Fruit fly (Drosophila melanogaster) whole organism, pupa: ENCODE results near the gene Sfxn2.
A peak's percentile ranks its signal among the peaks of the same experiment; 100 is the strongest.

Experiments
- CG10348 ChIP-seq: fragments of 200-800 bp; sonication (Bioruptor generic); IDR thresholded peaks from 2 replicates; pipeline ENCODE4 v1.3.6; 2022; ENCODE audit warnings: missing biosample characterization, missing genetic modification characterization
- CG12605 ChIP-seq: fragments of 200-800 bp; sonication (Bioruptor generic); IDR thresholded peaks from 2 replicates; pipeline ENCODE4 v1.3.6; 2022; ENCODE audit warnings: missing biosample characterization, missing genetic modification characterization
- CG13204 ChIP-seq: fragments of 200-800 bp; sonication (Bioruptor generic); optimal IDR thresholded peaks from 2 replicates; lab custom pipeline; 2018; ENCODE audit warnings: missing biosample characterization, mild to moderate bottlenecking, missing genetic modification characterization, moderate library complexity
- CG14655 ChIP-seq: fragments of 200-800 bp; sonication (Bioruptor generic); optimal IDR thresholded peaks from 3 replicates; lab custom pipeline; 2017; ENCODE audit warnings: mild to moderate bottlenecking, missing biosample characterization, missing genetic modification reagents, missing genetic modification characterization
- CG15710 ChIP-seq: fragments of 200-800 bp; sonication (Bioruptor generic); optimal IDR thresholded peaks from 2 replicates; lab custom pipeline; 2018; ENCODE audit warnings: missing biosample characterization, mild to moderate bottlenecking, missing genetic modification characterization, moderate library complexity
- CG17806 ChIP-seq: fragments of 200-800 bp; sonication (Bioruptor generic); optimal IDR thresholded peaks from 2 replicates; lab custom pipeline; 2018; ENCODE audit warnings: missing biosample characterization, mild to moderate bottlenecking, missing genetic modification characterization, moderate library complexity
- CG32121 ChIP-seq: fragments of 200-800 bp; sonication (Bioruptor generic); IDR thresholded peaks from 2 replicates; pipeline ENCODE4 v1.3.6; 2022; ENCODE audit warnings: missing biosample characterization, missing genetic modification characterization
- CG34367 ChIP-seq: fragments of 200-800 bp; sonication (Bioruptor generic); optimal IDR thresholded peaks from 2 replicates; lab custom pipeline; 2018; ENCODE audit warnings: missing biosample characterization, mild to moderate bottlenecking, missing genetic modification characterization
- CG4496 ChIP-seq: fragments of 200-800 bp; sonication (Bioruptor generic); IDR thresholded peaks from 3 replicates; pipeline ENCODE4 v1.3.6; 2022; ENCODE audit warnings: missing biosample characterization, missing genetic modification characterization
- CG8159 ChIP-seq: fragments of 200-800 bp; sonication (Bioruptor generic); optimal IDR thresholded peaks from 3 replicates; lab custom pipeline; 2018; ENCODE audit warnings: missing biosample characterization, mild to moderate bottlenecking, missing genetic modification characterization, moderate library complexity
- CG8301 ChIP-seq: fragments of 200-800 bp; sonication (Bioruptor generic); optimal IDR thresholded peaks from 2 replicates; lab custom pipeline; 2018; ENCODE audit warnings: missing biosample characterization, mild to moderate bottlenecking, missing genetic modification characterization
- CG9948 ChIP-seq: fragments of 200-800 bp; sonication (Bioruptor generic); optimal IDR thresholded peaks from 2 replicates; lab custom pipeline; 2018; ENCODE audit warnings: missing biosample characterization, mild to moderate bottlenecking, missing genetic modification characterization, moderate library complexity
- D1 ChIP-seq: fragments of 200-800 bp; sonication (Bioruptor generic); optimal IDR thresholded peaks from 2 replicates; lab custom pipeline; 2018; ENCODE audit warnings: missing biosample characterization, mild to moderate bottlenecking, missing genetic modification characterization, moderate library complexity
- EcR ChIP-seq: fragments of 200-800 bp; sonication (Bioruptor generic); optimal IDR thresholded peaks from 3 replicates; lab custom pipeline; 2019; ENCODE audit warnings: missing biosample characterization, missing genetic modification characterization, mild to moderate bottlenecking, moderate library complexity, missing genetic modification reagents
- Ets98B ChIP-seq: fragments of 200-800 bp; sonication (Bioruptor generic); IDR thresholded peaks from 2 replicates; pipeline ENCODE4 v1.3.6; 2022; ENCODE audit warnings: missing biosample characterization, missing genetic modification characterization
- Pif1A ChIP-seq: fragments of 200-800 bp; sonication (Bioruptor generic); optimal IDR thresholded peaks from 3 replicates; lab custom pipeline; 2016; ENCODE audit warnings: missing biosample characterization, missing genetic modification characterization
- Pif1B ChIP-seq: fragments of 200-800 bp; sonication (Bioruptor generic); optimal IDR thresholded peaks from 3 replicates; lab custom pipeline; 2016; ENCODE audit warnings: missing biosample characterization, missing genetic modification characterization
- Snoo ChIP-seq: fragments of 200-800 bp; sonication (Bioruptor generic); optimal IDR thresholded peaks from 3 replicates; lab custom pipeline; 2017; ENCODE audit warnings: missing biosample characterization, mild to moderate bottlenecking, missing genetic modification characterization, inconsistent platforms
- fd96Ca ChIP-seq: fragments of 200-800 bp; sonication (Bioruptor generic); IDR thresholded peaks from 3 replicates; pipeline ENCODE4 v1.3.6; 2022; ENCODE audit warnings: missing biosample characterization, missing genetic modification characterization
- gl ChIP-seq: fragments of 200-800 bp; sonication (Bioruptor generic); optimal IDR thresholded peaks from 2 replicates; lab custom pipeline; 2018; ENCODE audit warnings: missing biosample characterization, mild to moderate bottlenecking, missing genetic modification characterization
- rn ChIP-seq: fragments of 200-800 bp; sonication (Bioruptor generic); IDR thresholded peaks from 2 replicates; pipeline ENCODE4 v1.3.6; 2022; ENCODE audit warnings: missing biosample characterization, missing genetic modification characterization

Gene Sfxn2

DNA sequence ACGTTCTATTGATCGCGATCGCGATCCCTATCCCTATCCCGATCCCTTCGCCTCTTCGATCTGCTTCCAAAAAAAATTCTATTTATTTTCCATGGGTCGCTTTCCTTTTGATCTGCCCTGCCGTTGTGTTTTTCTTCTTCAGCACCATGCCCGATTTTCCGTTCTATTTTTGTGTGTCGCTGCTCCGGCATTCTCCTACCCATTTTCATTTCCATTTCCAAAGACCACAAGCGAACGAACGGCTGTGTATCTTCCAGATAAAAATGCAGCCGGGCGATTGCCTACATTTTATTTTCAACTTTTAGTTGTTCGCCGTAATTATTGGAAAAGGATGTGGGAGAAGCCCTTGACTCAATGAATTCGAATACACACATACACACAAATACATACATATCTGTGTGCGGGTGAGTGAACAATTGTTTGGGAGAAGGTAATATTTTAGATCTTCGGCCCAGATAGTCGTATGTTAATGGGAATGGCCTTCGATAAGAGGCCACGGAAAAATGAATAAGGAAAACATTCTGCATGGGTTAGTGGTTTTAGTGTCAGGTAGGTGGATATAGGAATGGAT lies 19.4 kb upstream of the Sfxn2 start:
- TF ChIP-seq gl (no peak), CG17806 (tag; lab: Kevin White, UChicago) (no peak), Snoo (tag; lab: Kevin White, UChicago) (no peak), CG4496 (GFP tag; lab: Robert Waterston, UW) (no peak), fd96Ca (GFP tag; lab: Robert Waterston, UW) (no peak), CG15710 (no peak), CG13204 (GFP tag; lab: Kevin White, UChicago) (no peak), CG8159 (tag; lab: Kevin White, UChicago) (no peak), Pif1A (GFP tag; lab: Kevin White, UChicago) (no peak), Ets98B (GFP tag; lab: Robert Waterston, UW) (no peak), rn (GFP tag; lab: Robert Waterston, UW) (no peak)

DNA sequence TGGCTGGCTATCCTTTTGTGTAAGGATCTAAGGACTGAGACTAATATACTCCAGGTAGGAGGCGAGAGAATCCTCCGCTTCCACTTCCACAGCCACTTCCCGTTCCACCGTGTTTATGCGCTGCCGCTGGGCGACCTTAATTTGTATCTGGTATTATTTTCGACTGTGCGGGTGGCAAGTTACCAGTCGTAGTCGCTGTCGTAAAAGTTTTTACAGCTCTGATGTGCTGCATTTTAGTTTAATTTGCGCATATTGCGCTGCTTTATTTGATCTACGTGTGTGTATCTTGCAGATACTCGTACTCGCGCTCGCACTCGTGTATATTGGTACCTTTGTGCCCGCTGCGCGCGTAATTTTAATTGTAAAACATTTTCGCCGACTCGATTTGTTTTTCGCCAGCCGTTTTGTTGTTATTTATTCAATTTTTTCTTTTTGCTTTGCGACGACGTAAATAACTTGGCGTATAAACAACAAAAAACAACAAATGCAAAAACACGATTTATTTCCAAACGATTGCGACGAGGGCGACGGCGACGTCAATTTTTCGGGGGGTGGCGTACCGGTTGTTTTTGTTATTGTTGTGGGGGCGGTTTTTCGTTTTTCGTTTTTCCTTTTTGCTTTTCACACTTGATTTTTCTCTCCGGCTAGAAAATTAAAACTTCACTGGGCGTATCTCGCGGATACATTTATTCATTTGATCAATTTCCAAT lies 18.2 kb upstream of the Sfxn2 start:
- TF ChIP-seq CG4496 (GFP tag; lab: Robert Waterston, UW) (peak; percentile 35; the same call in 1 of the 3 replicates), D1 (tag; lab: Kevin White, UChicago) (no peak)

dm6 chr3L:19045299-19046025 lies 17.5 kb upstream of the Sfxn2 start, which contains the start of gene nkd:
Gene nkd (minus strand): TSS chr3L:19045449.
- peak; percentile 76 for TF ChIP-seq CG8301 (tag; lab: Kevin White, UChicago)
- peak; percentile 87 for TF ChIP-seq CG4496 (GFP tag; lab: Robert Waterston, UW)
- peak; percentile 85 for TF ChIP-seq CG12605 (GFP tag; lab: Robert Waterston, UW)
- peak; percentile 88 for TF ChIP-seq CG17806 (tag; lab: Kevin White, UChicago)
- TF ChIP-seq CG32121 (GFP tag; lab: Robert Waterston, UW) = peak; percentile 91
- TF ChIP-seq gl = peak; percentile 17
- TF ChIP-seq D1 (tag; lab: Kevin White, UChicago) = peak; percentile 92
- peak; percentile 85 for TF ChIP-seq CG8159 (tag; lab: Kevin White, UChicago)
- peak; percentile 29 for TF ChIP-seq CG13204 (GFP tag; lab: Kevin White, UChicago)
- no peak for TF ChIP-seq CG10348 (GFP tag; lab: Robert Waterston, UW)
- TF ChIP-seq Snoo (tag; lab: Kevin White, UChicago) = peak; percentile 82
- peak; percentile 49 for TF ChIP-seq EcR (GFP tag; lab: Kevin White, UChicago)
- 0 out of 2 replicates have a peak, but pooled peaks have one; percentile 20 for TF ChIP-seq rn (GFP tag; lab: Robert Waterston, UW)
- TF ChIP-seq CG14655 = peak; percentile 76
- peak; percentile 85 for TF ChIP-seq CG15710
- peak; percentile 91 for TF ChIP-seq Ets98B (GFP tag; lab: Robert Waterston, UW)
- peak; percentile 68 for TF ChIP-seq Pif1A (GFP tag; lab: Kevin White, UChicago)
- peak; percentile 79 for TF ChIP-seq CG9948
- peak; percentile 71 for TF ChIP-seq Pif1B (GFP tag; lab: Kevin White, UChicago)
- TF ChIP-seq CG34367 (tag; lab: Kevin White, UChicago) = peak; percentile 78
- TF ChIP-seq fd96Ca (GFP tag; lab: Robert Waterston, UW) = no peak; the same call in 2 of the 3 replicates

DNA sequence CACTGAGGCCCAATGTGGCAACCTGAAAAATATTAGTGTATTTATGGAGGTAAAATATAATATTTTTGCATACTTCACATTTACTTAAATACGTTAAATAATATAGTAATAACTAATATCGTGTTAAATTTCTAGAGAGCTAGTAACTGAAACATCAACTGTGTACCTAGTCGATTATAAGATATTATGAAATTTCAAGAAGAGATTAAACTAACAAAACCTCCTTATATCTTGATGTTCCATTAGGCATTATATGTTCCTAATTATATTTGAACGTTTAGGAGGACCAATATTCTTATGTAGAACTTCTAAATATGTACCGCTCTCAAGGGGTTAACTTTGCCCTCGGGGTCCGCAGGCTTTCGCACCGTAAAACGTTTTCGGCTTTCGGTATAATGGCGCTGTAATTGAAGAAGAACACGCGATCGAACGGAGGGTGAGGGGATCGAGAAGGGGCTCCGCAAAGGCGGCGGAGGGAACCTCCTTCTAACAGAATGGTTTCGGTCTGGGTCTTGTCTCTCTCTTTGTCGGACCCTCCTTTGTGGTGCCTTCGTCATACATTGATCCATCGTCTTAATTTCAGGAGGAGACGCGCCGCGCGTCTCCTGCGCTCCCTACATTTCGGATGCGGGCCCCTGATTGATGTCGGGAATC lies 16.4 kb upstream of the Sfxn2 start:
- TF ChIP-seq CG10348 (GFP tag; lab: Robert Waterston, UW) (no peak), rn (GFP tag; lab: Robert Waterston, UW) (no peak), CG4496 (GFP tag; lab: Robert Waterston, UW) (no peak), CG9948 (peak; percentile 69), Snoo (tag; lab: Kevin White, UChicago) (peak; percentile 82), CG12605 (GFP tag; lab: Robert Waterston, UW) (no peak), Ets98B (GFP tag; lab: Robert Waterston, UW) (no peak), CG34367 (tag; lab: Kevin White, UChicago) (peak; percentile 26), D1 (tag; lab: Kevin White, UChicago) (peak; percentile 39), CG14655 (peak; percentile 74), Pif1A (GFP tag; lab: Kevin White, UChicago) (peak; percentile 57), CG15710 (peak; percentile 69), fd96Ca (GFP tag; lab: Robert Waterston, UW) (no peak), CG13204 (GFP tag; lab: Kevin White, UChicago) (no peak), CG8301 (tag; lab: Kevin White, UChicago) (peak; percentile 45), CG32121 (GFP tag; lab: Robert Waterston, UW) (no peak), gl (peak; percentile 7), Pif1B (GFP tag; lab: Kevin White, UChicago) (peak; percentile 65), EcR (GFP tag; lab: Kevin White, UChicago) (peak; percentile 5), CG17806 (tag; lab: Kevin White, UChicago) (peak; percentile 62), CG8159 (tag; lab: Kevin White, UChicago) (peak; percentile 75)
- TF ChIP-seq, all 21 proteins: peak for 13
